Fruit fly (Drosophila melanogaster): ENCODE measurements around the gene Ziz.

The Ziz gene

DNA sequence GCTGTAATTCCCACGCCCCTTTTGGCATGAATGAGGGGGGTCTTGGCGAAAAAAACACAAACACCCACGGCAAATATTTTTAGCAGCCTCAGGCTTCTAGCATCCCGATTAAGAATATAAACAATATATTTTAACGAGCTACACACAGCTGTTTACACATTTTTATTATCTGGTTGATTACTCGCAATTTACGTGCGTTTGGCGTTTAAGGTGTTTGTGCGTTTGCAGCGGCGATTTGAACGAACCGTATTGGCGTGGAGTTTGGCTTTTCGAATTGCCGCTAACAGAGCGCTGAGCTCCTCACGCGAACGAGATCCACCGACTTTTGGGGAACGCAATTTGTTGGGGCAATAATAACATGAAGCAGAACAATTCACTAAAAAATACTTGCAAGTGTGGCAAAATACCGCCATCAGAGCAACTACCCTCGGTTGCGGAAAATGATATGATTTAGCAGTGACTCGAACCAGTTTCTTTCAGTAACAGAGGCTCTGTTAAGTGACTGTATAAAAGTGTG is at the start of gene Ziz:
Gene Ziz, minus strand, starts transcription at position 321 of the 517 bp plus-strand sequence.
- TF ChIP-seq CG17801 (GFP tag; optimal IDR thresholded peaks at IDR 0.05; ENCODE audit: partially characterized antibody), result no peak

DNA sequence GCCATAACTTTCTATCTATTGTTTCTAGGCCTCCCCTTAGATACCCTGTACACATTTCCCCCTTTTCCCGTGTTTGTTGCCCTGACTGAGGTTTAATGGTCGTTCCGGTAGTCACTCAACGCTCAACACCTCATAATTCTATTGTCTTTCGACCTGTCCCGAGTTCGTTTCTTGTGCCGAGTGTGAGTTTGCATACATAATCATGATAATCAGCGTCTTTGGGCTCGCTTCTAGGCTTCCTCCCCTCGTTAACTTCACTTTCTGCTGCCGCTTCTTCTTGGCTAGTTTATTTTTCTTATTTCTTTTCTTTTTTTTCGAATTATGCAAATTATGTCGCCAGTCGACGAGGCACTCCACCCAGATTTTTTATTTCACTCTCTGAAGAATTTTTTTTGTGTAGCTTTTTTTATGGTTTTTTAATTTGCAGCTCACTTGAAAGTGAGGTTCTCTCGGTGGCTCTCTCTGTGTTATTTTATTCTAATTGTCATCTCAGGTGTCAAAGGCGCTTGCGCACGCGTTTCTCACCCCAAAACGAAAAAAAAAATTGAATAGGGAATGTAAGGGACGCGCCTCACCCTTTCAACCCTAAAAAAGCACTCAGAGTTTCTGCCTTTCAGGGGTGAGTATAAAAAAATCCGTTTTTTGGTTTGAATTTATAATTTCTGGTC is 49.6 kb upstream of the Ziz start:
- no peak for TF ChIP-seq CG17801 (GFP tag; optimal IDR thresholded peaks at IDR 0.05; ENCODE audit: partially characterized antibody)

DNA sequence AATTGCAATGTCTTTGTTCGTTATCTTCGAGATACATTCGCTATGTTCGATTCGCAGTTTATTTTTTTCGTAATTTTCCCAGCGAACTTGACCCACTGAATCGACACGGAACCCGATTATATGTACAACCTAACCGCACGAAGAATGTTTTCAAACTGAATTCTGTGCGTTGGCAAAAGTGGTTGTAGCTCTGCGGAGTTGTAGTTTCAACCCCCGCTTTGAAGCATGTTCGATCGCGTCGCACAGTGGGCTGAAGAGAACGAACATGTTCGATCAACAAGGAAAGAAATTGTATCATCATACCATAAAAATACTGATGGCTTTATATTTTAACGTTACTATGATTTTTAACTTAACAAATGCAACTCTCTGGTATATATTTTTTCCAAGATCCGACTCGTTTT is 48.2 kb upstream of the Ziz start:
- TF ChIP-seq CG17801 (GFP tag; optimal IDR thresholded peaks at IDR 0.05; ENCODE audit: partially characterized antibody), result peak; percentile 15

DNA sequence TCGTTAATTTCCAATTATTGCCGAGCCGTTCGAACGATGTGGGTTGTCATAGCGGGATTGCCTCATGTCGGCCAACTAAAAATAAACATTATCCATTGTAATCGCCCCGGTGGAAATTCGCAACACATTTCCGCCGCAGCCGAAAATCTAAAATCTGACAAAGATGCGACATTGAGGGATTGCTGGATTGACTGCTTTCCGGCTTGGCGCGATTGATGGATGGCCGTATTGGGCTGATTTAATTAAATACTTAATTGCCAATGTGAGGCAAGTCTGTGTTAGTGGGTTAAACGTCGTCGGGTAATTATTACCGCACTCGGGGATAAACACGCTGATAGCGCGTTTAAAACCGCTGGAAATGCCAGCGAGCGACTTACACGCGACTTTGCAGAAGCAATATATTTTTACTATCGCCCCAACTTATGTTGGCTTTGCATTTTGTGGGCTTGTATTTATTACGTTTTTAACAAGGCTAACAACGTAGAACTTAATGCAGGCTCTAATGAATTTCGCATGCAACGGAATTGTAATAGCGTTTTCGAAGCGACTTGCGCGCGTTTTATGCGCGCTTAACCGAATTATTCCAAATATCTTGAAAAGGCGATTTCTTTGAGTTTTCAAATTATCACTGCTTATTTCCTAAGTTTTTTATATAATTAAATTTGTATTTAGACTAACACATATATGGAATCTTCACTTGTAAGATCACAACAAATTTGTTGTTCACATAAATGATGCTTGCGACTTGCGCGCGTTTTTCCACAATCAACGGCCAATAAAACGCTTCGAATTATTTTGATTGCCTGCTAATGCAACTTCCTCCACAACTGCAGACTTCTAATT is 46.1 kb upstream of the Ziz start:
- no peak for TF ChIP-seq CG17801 (GFP tag; optimal IDR thresholded peaks at IDR 0.05; ENCODE audit: partially characterized antibody)

DNA sequence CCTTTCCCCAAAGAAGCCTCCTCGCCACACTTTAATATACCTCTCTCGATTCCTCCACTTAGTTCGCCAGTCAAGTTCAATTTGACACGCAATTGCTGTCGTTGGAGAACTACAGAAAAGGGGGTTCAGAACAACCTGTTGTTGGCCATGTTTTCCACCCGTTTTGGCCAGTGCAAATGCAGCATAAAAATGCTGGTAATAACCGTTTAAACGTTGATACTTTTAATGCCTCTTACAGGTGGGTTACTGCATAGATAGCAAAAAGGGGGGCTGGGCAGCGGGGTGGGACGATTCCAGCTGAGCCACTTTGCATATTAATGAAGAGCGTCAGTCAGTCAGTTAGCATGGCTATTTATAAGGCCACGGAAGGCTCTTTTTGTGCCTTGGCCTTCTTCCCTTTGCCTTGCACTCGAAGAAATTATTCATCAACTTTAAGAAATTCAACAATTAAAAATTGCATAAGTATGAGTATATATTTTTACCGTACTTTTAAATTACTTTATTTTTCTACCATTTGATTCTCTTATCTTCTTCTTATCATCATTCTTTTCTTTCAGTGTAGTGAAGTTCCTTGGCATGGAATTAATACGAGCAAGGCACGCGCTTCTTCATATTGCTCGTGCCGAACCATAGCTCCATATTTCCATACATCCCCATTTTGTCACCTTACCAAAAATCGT is 45.1 kb upstream of the Ziz start:
- TF ChIP-seq CG17801 (GFP tag; optimal IDR thresholded peaks at IDR 0.05; ENCODE audit: partially characterized antibody), result no peak

DNA sequence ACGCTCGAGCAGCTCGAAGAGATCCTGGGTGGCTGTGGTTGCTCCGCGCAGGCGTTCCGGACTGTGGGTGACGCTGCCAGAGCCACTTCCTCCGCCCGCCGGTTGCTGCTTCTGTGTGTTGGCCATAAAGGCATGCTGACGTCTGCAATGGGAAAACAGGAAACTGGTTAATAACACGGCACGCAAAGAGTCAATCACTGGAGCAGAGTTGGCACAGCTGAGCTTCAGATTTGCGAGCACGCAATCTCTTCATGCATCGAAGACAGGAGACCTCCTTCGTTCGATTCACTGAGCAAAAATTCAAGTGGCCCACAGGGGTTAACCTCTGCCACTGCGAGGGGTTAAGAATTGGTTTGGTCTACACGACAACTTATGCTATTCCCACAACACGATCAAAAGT is 40.2 kb upstream of the Ziz start:
- no peak for TF ChIP-seq CG17801 (GFP tag; optimal IDR thresholded peaks at IDR 0.05; ENCODE audit: partially characterized antibody)

DNA sequence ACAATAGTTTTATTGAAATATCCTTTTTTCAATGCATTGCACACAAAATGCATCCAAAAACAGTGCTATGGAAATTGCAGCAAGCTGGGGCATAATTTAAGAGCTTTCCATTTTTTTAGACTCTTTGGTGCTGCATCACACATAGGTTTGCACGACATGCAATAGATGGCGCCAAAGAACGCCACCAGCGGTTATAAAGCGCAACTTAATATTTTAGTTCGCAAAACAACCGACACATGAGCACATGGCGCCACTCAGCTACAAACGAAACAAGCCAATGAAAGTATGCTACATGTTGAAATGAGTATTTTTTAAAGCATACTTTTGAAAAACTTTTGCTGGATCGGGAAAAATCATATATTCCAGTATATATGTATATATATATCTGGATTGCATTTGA is 38.8 kb upstream of the Ziz start:
- peak; percentile 76 for TF ChIP-seq CG17801 (GFP tag; optimal IDR thresholded peaks at IDR 0.05; ENCODE audit: partially characterized antibody)

DNA sequence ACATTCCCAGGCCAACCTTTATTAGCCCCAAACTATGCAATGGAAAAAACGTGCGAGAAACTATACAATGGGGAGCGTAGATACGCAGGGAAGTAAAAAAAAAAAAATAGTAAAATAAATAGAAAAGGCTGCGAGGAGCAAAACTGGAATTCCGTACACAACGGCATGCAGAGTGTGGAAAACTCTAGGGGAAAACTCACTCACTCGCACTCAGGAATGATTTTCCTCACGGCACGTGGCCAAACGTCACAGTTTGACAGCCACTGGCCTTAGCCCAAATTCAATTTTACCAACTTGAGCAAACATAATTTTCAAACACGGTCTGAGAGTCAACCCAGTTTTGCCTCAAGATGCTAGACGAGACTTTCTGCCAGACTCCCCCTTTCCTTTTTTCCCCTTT is 37.9 kb upstream of the Ziz start:
- TF ChIP-seq CG17801 (GFP tag; optimal IDR thresholded peaks at IDR 0.05; ENCODE audit: partially characterized antibody), result no peak

DNA sequence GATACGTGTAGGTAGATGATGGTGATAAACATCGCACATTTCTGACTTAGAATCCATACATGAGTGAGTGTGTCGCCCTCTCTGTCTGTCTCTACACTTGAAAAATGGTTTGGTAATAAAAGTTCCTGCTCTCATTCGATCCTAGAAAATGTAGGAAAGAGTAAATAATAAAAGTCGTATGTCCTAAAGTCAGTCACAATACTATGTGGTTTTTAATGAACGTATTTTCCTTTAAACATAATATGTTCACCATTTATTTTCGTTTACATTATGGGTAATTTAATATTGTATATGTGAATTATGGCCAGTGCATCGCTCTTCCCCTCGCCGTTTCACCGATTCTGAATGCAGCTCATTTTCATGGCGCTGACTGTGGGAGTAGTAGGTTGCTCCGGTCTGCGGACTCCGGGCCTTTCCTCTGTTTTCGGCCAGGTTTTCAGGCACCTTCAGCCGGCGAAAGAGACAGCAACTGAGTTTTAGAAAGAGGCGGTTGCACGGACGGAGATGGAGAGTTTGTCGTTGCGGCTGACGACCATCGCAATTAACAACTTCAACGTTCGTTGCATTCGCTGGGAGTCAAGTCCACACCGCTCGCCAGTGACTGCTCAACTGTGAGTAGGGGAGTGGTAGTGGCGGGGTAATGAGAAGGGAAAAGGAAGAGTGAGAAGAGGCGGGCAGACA is 36.7 kb upstream of the Ziz start:
- no peak for TF ChIP-seq CG17801 (GFP tag; optimal IDR thresholded peaks at IDR 0.05; ENCODE audit: partially characterized antibody)

DNA sequence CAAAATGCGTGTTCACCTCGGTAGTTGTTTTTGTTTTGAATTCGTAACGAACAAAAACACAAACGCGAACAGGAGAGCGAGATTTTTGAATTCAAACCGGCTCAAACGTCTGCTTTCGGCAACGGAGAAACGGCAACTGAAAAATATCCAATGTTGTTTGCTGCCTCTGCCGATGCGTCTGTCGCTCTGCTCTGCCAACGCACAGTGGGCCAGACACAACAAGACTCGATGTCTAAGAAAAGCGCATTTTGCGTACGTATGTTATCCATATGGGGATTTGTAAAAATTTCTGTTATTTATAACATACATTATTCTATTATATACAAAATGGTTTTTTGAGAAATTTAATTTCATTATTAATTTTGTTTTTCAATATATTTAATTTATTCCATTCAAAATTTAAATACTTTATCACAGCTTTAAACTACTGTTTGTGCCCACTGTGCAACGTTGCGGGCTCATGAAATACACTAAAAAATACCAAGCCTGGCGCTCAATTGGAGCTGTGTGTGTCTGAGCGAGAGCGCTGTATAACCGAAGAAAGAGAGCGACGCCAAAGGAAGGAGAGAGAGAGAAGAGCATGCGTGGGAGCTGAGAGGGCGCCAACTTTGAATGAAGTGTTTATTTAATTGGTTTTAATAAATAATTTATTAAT is 34.5 kb upstream of the Ziz start:
- TF ChIP-seq CG17801 (GFP tag; optimal IDR thresholded peaks at IDR 0.05; ENCODE audit: partially characterized antibody), result peak; percentile 94

DNA sequence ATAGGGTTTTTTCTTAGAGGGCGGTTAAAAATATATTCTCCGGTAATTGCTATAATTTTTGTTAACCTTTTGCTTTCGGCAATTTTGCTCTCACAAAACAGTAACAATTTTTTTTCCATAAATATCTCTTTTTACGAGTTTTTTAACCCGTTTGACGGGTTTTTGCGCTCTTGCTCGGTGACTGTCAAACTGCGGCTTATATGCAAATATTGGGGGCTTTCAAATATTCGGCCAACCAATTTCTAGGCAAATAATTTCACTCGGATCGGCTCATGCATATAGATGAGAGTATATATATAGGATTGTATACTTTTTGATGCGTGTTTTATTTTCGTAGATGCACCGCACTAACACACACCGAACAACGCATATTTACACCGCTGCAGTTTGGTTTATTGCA is 33.8 kb upstream of the Ziz start:
- TF ChIP-seq CG17801 (GFP tag; optimal IDR thresholded peaks at IDR 0.05; ENCODE audit: partially characterized antibody), result no peak

DNA sequence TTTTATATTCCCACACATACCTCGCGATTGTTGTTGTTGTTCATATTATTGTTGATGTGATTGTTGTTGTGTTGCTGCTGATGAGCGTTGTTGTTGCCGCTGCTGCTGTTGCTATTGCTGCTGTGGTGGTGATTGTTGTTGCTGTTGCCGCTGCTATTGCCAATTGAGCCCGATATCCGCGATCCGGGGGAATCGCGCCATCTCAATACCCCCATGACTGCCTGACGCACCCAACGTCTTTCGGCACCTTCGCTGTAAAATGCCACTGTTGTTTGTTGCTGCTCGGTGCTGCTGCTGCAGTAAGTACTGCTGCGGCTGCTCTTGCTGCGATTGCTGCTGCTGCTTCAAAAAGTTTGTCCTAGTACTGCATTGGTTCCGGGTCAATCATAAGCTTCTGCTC is 33.1 kb upstream of the Ziz start:
- TF ChIP-seq CG17801 (GFP tag; optimal IDR thresholded peaks at IDR 0.05; ENCODE audit: partially characterized antibody), result no peak

DNA sequence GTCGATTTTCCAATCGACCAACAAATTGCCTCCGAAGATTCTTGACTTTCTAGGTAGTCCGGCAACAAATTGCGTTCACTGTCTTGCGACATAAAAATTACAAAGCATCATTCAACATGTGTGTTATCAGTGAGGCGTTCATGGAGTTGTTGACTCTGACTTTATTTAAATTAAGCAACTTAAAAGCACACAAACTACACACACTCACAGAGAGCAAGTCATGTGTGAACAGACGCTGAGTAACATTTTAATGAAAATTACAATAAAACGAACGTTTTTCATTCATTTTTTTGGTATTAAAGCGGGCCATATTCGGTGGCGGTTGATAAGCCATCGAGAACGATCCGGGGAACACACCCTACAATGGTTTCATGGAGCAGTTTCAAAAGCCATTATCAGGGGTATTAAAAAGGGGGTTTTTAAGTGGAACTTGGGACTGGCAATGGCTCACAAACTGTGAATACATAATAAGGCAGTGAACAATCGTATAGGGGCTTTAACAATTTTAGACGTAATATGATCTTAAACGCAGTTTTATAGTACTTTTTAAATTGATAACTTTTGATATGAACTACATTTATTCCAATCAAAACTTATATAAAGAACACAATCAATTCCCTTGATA is 32.1 kb upstream of the Ziz start:
- no peak for TF ChIP-seq CG17801 (GFP tag; optimal IDR thresholded peaks at IDR 0.05; ENCODE audit: partially characterized antibody)

DNA sequence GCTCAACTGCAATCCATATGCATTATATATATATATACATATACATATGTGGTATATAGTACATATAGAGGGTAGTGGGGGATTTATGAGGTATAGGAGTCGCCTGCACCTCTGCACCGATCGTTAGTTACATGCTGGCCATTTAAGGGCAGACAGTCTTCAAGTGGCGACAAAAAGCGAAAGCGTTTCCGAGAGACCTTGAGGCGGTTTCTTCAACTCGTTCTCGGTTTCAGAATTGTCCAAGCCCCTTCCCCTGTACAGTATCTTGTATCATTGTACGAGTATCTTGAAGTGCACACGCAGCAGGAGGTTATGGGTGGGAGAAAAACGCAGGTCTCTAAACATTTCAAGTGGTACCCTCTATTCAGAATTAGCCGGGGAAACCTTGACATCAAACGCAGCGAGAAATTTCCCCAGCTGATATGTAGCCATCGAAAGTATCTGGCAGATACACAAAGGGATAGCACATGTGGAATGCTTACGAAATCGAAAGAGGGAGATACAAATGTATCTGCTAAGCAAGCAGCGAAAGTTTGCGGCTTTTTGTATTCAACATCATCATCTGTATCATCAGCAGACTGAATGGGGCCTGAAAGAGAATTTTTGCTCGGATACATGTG is 30.9 kb upstream of the Ziz start:
- TF ChIP-seq CG17801 (GFP tag; optimal IDR thresholded peaks at IDR 0.05; ENCODE audit: partially characterized antibody), result no peak
